Worm (Caenorhabditis elegans) whole organism, young adult: ENCODE data around the gene nhr-161.

Experiments
- B0336.3 ChIP-seq: fragments of 200-800 bp; sonication (Bioruptor generic); IDR thresholded peaks from 2 replicates; pipeline ENCODE4 v1.3.6; 2022; ENCODE audit warnings: missing genetic modification characterization, missing compliant biosample characterization
- pha-4 ChIP-seq: fragments of 150-350 bp; sonication (generic microtip); optimal IDR thresholded peaks from 2 replicates; lab custom pipeline; 2014; ENCODE audit warnings: missing biosample characterization, missing genetic modification reagents, missing genetic modification characterization

- TF ChIP-seq pha-4 (tag; lab: Kevin White, UChicago) (no peak), B0336.3 (GFP tag; lab: Robert Waterston, UW) (no peak)
Measured at ce11 chrV:7015872-7016271, 33.2 kb upstream of the nhr-161 start, which contains the start of gene C33G8.13.
